Worm (Caenorhabditis elegans) whole organism, young adult: ENCODE measurements around the gene F38A1.15.
A peak's percentile ranks its signal among the peaks of the same experiment; 100 is the strongest.

Experiments
- ama-1 ChIP-seq, 3 experiments: fragments of 150-350 bp in 1 of 3; sonication (generic microtip) in 2 of 3; optimal IDR thresholded peaks; 2 replicates each; lab custom pipeline; 2014 to 2018; ENCODE audit warnings: missing biosample characterization in 2 of 3, missing genetic modification characterization in 2 of 3, missing genetic modification reagents in 2 of 3
- madf-3 ChIP-seq: fragments of 200-800 bp; sonication (Bioruptor generic); IDR thresholded peaks from 2 replicates; pipeline ENCODE4 v1.3.6; 2022; ENCODE audit warnings: missing genetic modification reagents, missing genetic modification characterization, missing compliant biosample characterization
- pbrm-1 ChIP-seq: fragments of 200-800 bp; sonication (Bioruptor generic); IDR thresholded peaks from 2 replicates; pipeline ENCODE4 v1.3.6; 2022; ENCODE audit warnings: missing genetic modification reagents, missing genetic modification characterization, missing compliant biosample characterization
- pha-4 ChIP-seq: fragments of 150-350 bp; sonication (generic microtip); optimal IDR thresholded peaks from 2 replicates; lab custom pipeline; 2014; ENCODE audit warnings: missing biosample characterization, missing genetic modification reagents, missing genetic modification characterization
- snpc-1.3 ChIP-seq: sonication (generic microtip); optimal IDR thresholded peaks from 2 replicates; lab custom pipeline; 2017; ENCODE audit warnings: missing genetic modification characterization, mild to moderate bottlenecking, missing compliant biosample characterization, antibody characterized with exemption, moderate library complexity, missing genotype, missing genetic modification reagents; ENCODE audit not compliant: insufficient read depth
- somi-1 ChIP-seq: fragments of 200-800 bp; sonication (Bioruptor generic); optimal IDR thresholded peaks from 2 replicates; lab custom pipeline; 2018; ENCODE audit warnings: mild to moderate bottlenecking, missing genetic modification characterization, missing compliant biosample characterization
- unc-130 ChIP-seq: sonication (generic microtip); optimal IDR thresholded peaks from 2 replicates; lab custom pipeline; 2016; ENCODE audit warnings: missing genetic modification reagents, missing genetic modification characterization, missing compliant biosample characterization
- ztf-25 ChIP-seq: fragments of 200-800 bp; sonication (Bioruptor generic); IDR thresholded peaks from 2 replicates; pipeline ENCODE4 v1.3.6; 2022; ENCODE audit warnings: missing genetic modification reagents, missing genetic modification characterization, missing compliant biosample characterization
- ztf-3 ChIP-seq: fragments of 200-800 bp; sonication (Bioruptor generic); optimal IDR thresholded peaks from 2 replicates; lab custom pipeline; 2018; ENCODE audit warnings: mild to moderate bottlenecking, missing genetic modification characterization, missing compliant biosample characterization

- TF ChIP-seq ztf-25 (GFP tag; lab: Robert Waterston, UW) (no peak), snpc-1.3 (no peak), ama-1 (optimal IDR thresholded peaks at IDR 0.05; lab: Kevin White, UChicago) (no peak), ama-1 (GFP tag; optimal IDR thresholded peaks at IDR 0.05; lab: Kevin White, UChicago) (no peak), madf-3 (GFP tag; lab: Robert Waterston, UW) (no peak), ztf-3 (GFP tag; lab: Kevin White, UChicago) (no peak), pbrm-1 (peak; percentile 71; the same call in 1 of the 2 replicates), somi-1 (GFP tag; lab: Kevin White, UChicago) (no peak), pha-4 (no peak), unc-130 (no peak)
Observed at ce11 chrIV:1260474-1260873, 17.3 kb upstream of the F38A1.15 start.
